Fruit fly (Drosophila melanogaster): ENCODE data around the gene CG42692.

CG42692 gene

DNA sequence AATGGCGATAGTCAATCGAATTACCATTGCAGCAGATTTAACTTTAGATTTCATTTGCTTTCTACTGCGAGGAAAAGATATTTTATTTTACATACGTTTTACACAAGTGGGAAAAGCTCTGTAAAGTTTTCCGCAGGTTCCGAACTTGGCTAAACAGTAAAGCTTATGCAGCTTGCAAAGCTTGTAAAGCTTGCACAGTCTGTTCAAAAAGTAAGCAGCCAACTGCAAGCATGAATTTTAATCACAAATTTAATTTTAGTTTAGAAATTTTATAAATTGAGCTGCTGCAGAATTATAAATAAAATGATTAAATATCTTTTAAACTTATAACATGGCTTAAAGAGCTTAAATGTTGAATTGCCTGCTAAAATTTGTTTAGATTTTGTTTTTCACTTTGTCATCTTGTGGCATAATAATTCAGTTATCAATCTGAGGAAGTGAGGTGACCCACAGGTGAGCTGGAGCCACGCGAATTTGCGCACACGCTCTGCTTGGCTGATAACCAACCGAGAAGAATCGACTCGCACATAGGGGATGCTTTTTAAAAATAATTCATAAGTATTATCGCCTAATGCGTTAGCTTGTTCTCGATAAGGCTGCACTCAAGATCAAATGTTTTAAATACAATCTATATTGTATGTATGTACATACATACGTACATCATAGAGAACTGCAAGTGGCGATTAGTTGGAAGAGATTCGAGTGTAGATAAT, 3.8 kb downstream of the CG42692 start (continued):
- TF ChIP-seq bowl (GFP tag; IDR thresholded peaks at IDR 0.05) (no peak), br (optimal IDR thresholded peaks at IDR 0.05) (no peak)

DNA sequence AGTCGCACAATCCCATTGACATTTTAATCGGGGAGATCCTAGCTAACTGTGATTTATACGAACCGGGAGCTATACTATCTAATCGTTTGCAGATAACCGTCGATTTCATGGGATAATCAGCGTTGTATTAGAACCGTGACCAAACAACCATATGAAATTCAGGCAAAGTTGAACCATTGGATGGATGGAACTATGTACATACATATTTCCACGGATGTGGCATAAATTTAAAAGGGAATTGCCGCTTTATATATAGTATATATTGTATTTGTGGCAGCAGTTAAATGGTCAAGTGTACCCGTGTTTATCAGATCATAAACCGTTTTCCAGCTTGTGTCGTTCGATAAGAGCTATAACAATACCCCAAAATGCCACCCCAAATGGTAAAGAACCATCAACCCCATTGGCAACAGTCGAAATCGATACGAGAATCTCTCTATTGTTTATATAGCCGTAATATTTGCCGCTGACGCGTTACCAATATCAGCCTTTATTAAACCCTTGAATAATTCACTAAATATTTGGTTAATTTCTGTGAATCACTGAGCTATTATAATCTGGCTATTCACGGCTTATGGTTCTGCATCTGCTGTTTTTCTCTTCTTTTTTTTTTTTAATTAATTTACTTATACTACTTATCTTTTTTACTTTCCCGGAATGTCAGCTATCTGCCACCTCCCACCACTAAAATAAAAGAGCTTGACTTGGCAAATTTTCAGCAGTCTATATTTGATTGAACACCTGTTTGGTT, 4.6 kb downstream of the CG42692 start, which contains the start of gene bgm:
bgm (plus strand) TSS at position 701 of the 751 bp plus-strand sequence.
- peak; percentile 41 for TF ChIP-seq cwo (GFP tag; optimal IDR thresholded peaks at IDR 0.05)
- TF ChIP-seq en (GFP tag; optimal IDR thresholded peaks at IDR 0.05) = no peak
- TF ChIP-seq Lim3 (GFP tag; IDR thresholded peaks at IDR 0.05) = no peak
- peak; percentile 63; the same call in 1 of the 2 replicates for TF ChIP-seq onecut (GFP tag; IDR thresholded peaks at IDR 0.05)
- peak; percentile 43 for TF ChIP-seq Med (GFP tag)
- TF ChIP-seq CG32767 (GFP tag; IDR thresholded peaks at IDR 0.05) = no peak
- 0 out of 2 replicates have a peak, but pooled peaks have one; percentile 20 for TF ChIP-seq Xrp1 (GFP tag; IDR thresholded peaks at IDR 0.05)
- no peak for TF ChIP-seq Elba2 (GFP tag; optimal IDR thresholded peaks at IDR 0.05)
- TF ChIP-seq GATAe (GFP tag; conservative IDR thresholded peaks at IDR 0.05) = peak; percentile 40; the same call in 1 of the 2 replicates
- TF ChIP-seq grn (GFP tag; optimal IDR thresholded peaks at IDR 0.05) = peak; percentile 90
- TF ChIP-seq CG15011 (GFP tag; optimal IDR thresholded peaks at IDR 0.05) = no peak
- TF ChIP-seq mirr (GFP tag; optimal IDR thresholded peaks at IDR 0.05) = peak; percentile 31
- TF ChIP-seq sug (tag; optimal IDR thresholded peaks at IDR 0.05) = peak; percentile 31
- 0 out of 2 replicates have a peak, but pooled peaks have one; percentile 46 for TF ChIP-seq sens-2 (GFP tag; IDR thresholded peaks at IDR 0.05)
- TF ChIP-seq exex (tag; optimal IDR thresholded peaks at IDR 0.05) = peak; percentile 84
- no peak for TF ChIP-seq D19B (GFP tag; optimal IDR thresholded peaks at IDR 0.05)
- no peak for TF ChIP-seq CG13123 (GFP tag; optimal IDR thresholded peaks at IDR 0.05)
- no peak for TF ChIP-seq kay (GFP tag; optimal IDR thresholded peaks at IDR 0.05)
- TF ChIP-seq CG13894 (tag; optimal IDR thresholded peaks at IDR 0.05) = peak; percentile 66
- TF ChIP-seq fd64A (GFP tag; optimal IDR thresholded peaks at IDR 0.05) = no peak
- TF ChIP-seq CG34376 (GFP tag; optimal IDR thresholded peaks at IDR 0.05) = peak; percentile 80
- TF ChIP-seq CG7987 (GFP tag; optimal IDR thresholded peaks at IDR 0.05) = no peak

DNA sequence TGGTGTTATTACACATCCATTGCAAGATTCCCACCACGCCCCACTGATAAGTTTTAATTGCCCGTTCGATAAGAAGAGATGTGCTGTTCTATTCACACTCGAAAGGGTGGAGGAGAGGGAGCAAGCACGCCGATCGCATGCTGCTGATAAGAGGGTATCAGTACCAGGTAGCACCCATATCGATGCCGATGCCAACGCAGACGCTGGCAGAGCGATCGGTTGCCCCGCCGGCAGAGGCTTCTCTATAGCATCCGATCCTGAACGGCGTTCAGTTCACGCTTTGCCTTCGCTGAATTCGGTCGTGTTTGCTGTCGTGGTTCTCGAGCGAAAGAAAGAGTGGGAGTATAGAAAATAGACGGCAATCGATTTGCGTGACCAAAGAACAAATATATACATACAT, 5.6 kb downstream of the CG42692 start:
- no peak for TF ChIP-seq bab2 (GFP tag; optimal IDR thresholded peaks at IDR 0.05)
- no peak for TF ChIP-seq Doc2 (GFP tag; IDR thresholded peaks at IDR 0.05)
- no peak for TF ChIP-seq mld (GFP tag; IDR thresholded peaks at IDR 0.05; ENCODE audit: partially characterized antibody)
- TF ChIP-seq sna (GFP tag; IDR thresholded peaks at IDR 0.05; ENCODE audit: partially characterized antibody) = no peak
- TF ChIP-seq dmrt11E (tag; optimal IDR thresholded peaks at IDR 0.05) = no peak
- TF ChIP-seq Aef1 (GFP tag; IDR thresholded peaks at IDR 0.05) = no peak
- no peak for TF ChIP-seq Lhr (GFP tag; optimal IDR thresholded peaks at IDR 0.05)
- TF ChIP-seq repo (GFP tag; optimal IDR thresholded peaks at IDR 0.05) = no peak
- TF ChIP-seq slbo (GFP tag; IDR thresholded peaks at IDR 0.05) = no peak
- TF ChIP-seq CG13424 (tag; optimal IDR thresholded peaks at IDR 0.05) = no peak
- no peak for TF ChIP-seq Dfd (GFP tag; optimal IDR thresholded peaks at IDR 0.05)
- TF ChIP-seq CG12299 (tag; optimal IDR thresholded peaks at IDR 0.05) = no peak
- no peak for TF ChIP-seq org-1 (GFP tag; optimal IDR thresholded peaks at IDR 0.05)
- no peak for TF ChIP-seq CG13123 (GFP tag; optimal IDR thresholded peaks at IDR 0.05)
- no peak for TF ChIP-seq sima (GFP tag; optimal IDR thresholded peaks at IDR 0.05)
- TF ChIP-seq Hr39 (optimal IDR thresholded peaks at IDR 0.05) = no peak
- TF ChIP-seq CG2875 (GFP tag; optimal IDR thresholded peaks at IDR 0.05) = no peak
- TF ChIP-seq Opbp (GFP tag; IDR thresholded peaks at IDR 0.05; ENCODE audit: partially characterized antibody) = no peak
- no peak for TF ChIP-seq ttk (GFP tag; IDR thresholded peaks at IDR 0.05)
- TF ChIP-seq CG8290 (GFP tag; optimal IDR thresholded peaks at IDR 0.05) = no peak
- peak in 1 of 2 experiments; percentile 60 for TF ChIP-seq CG8290 (tag; optimal IDR thresholded peaks at IDR 0.05)
- no peak for TF ChIP-seq ap (GFP tag; IDR thresholded peaks at IDR 0.05)
- peak; percentile 54 for TF ChIP-seq CG13894 (tag; optimal IDR thresholded peaks at IDR 0.05)
- no peak for TF ChIP-seq Stat92E (GFP tag; optimal IDR thresholded peaks at IDR 0.05)
- no peak for TF ChIP-seq CG17385 (GFP tag; optimal IDR thresholded peaks at IDR 0.05)
- TF ChIP-seq vvl (GFP tag; IDR thresholded peaks at IDR 0.05) = no peak
